Worm (Caenorhabditis elegans) whole organism, young adult: ENCODE results near the gene col-74.

Experiments
- B0261.1 ChIP-seq: sonication (generic microtip); optimal IDR thresholded peaks from 2 replicates; lab custom pipeline; 2016; ENCODE audit warnings: mild to moderate bottlenecking, missing genetic modification characterization, moderate library complexity, missing compliant biosample characterization
- B0336.3 ChIP-seq: fragments of 200-800 bp; sonication (Bioruptor generic); IDR thresholded peaks from 2 replicates; pipeline ENCODE4 v1.3.6; 2022; ENCODE audit warnings: missing genetic modification characterization, missing compliant biosample characterization
- C17E4.6 ChIP-seq: fragments of 200-800 bp; sonication (Bioruptor generic); IDR thresholded peaks from 2 replicates; pipeline ENCODE4 v1.3.6; 2022; ENCODE audit warnings: missing genetic modification reagents, missing genetic modification characterization, missing compliant biosample characterization
- F23B12.7 ChIP-seq: sonication (generic microtip); optimal IDR thresholded peaks from 2 replicates; lab custom pipeline; 2017; ENCODE audit warnings: missing genetic modification characterization, mild to moderate bottlenecking, missing compliant biosample characterization, antibody characterized with exemption, moderate library complexity; ENCODE audit not compliant: insufficient read depth
- F33H1.4 ChIP-seq: fragments of 200-800 bp; sonication (Bioruptor generic); IDR thresholded peaks from 2 replicates; pipeline ENCODE4 v1.3.6; 2022; ENCODE audit warnings: missing genetic modification reagents, missing genetic modification characterization, missing compliant biosample characterization
- F37B4.10 ChIP-seq: fragments of 200-800 bp; sonication (Bioruptor generic); IDR thresholded peaks from 2 replicates; pipeline ENCODE4 v1.3.6; 2022; ENCODE audit warnings: missing genetic modification characterization, missing compliant biosample characterization
- F55B11.4 ChIP-seq: sonication (generic microtip); optimal IDR thresholded peaks from 2 replicates; lab custom pipeline; 2016; ENCODE audit warnings: missing compliant biosample characterization, missing genetic modification characterization, borderline replicate concordance; ENCODE audit not compliant: insufficient read depth
- F57C9.4 ChIP-seq: sonication (generic microtip); optimal IDR thresholded peaks from 2 replicates; lab custom pipeline; 2017; ENCODE audit warnings: mild to moderate bottlenecking, missing genetic modification characterization, missing compliant biosample characterization
- T07F8.4 ChIP-seq: sonication (generic microtip); optimal IDR thresholded peaks from 2 replicates; lab custom pipeline; 2016; ENCODE audit warnings: mild to moderate bottlenecking, missing genetic modification characterization, moderate library complexity, missing compliant biosample characterization
- Y53F4B.3 ChIP-seq: fragments of 200-800 bp; sonication (Bioruptor generic); IDR thresholded peaks from 2 replicates; pipeline ENCODE4 v1.3.6; 2022; ENCODE audit warnings: missing genetic modification reagents, missing genetic modification characterization, missing compliant biosample characterization
- Y56A3A.18 ChIP-seq: fragments of 200-800 bp; sonication (Bioruptor generic); IDR thresholded peaks from 2 replicates; pipeline ENCODE4 v1.3.6; 2022; ENCODE audit warnings: missing genetic modification reagents, missing genetic modification characterization, missing compliant biosample characterization
- Y79H2A.3 ChIP-seq: fragments of 200-800 bp; sonication (Bioruptor generic); conservative IDR thresholded peaks from 2 replicates; pipeline ENCODE4 v1.3.6; 2022; ENCODE audit warnings: missing genetic modification reagents, missing genetic modification characterization, missing compliant biosample characterization
- ama-1 ChIP-seq, 3 experiments: fragments of 150-350 bp in 1 of 3; sonication (generic microtip) in 2 of 3; optimal IDR thresholded peaks; 2 replicates each; lab custom pipeline; 2014 to 2018; ENCODE audit warnings: missing biosample characterization in 2 of 3, missing genetic modification characterization in 2 of 3, missing genetic modification reagents in 2 of 3
- aptf-3 ChIP-seq: fragments of 200-800 bp; sonication (Bioruptor generic); IDR thresholded peaks from 2 replicates; pipeline ENCODE4 v1.3.6; 2022; ENCODE audit warnings: missing genetic modification characterization, missing compliant biosample characterization
- atf-7 ChIP-seq: sonication (generic microtip); optimal IDR thresholded peaks from 2 replicates; lab custom pipeline; 2017; ENCODE audit warnings: mild to moderate bottlenecking, missing genetic modification characterization, missing compliant biosample characterization
- athp-1 ChIP-seq: sonication (generic microtip); optimal IDR thresholded peaks from 2 replicates; lab custom pipeline; 2017; ENCODE audit warnings: mild to moderate bottlenecking, missing genetic modification characterization, missing compliant biosample characterization
- attf-3 ChIP-seq: fragments of 200-800 bp; sonication (Bioruptor generic); conservative IDR thresholded peaks from 2 replicates; pipeline ENCODE4 v1.3.6; 2022; ENCODE audit warnings: missing genetic modification reagents, missing genetic modification characterization, missing compliant biosample characterization
- attf-5 ChIP-seq: fragments of 200-800 bp; sonication (Bioruptor generic); optimal IDR thresholded peaks from 2 replicates; lab custom pipeline; 2018; ENCODE audit warnings: mild to moderate bottlenecking, missing genetic modification characterization, missing compliant biosample characterization
- bed-1 ChIP-seq: fragments of 200-800 bp; sonication (Bioruptor generic); IDR thresholded peaks from 2 replicates; pipeline ENCODE4 v1.3.6; 2022; ENCODE audit warnings: missing genetic modification reagents, missing genetic modification characterization, missing compliant biosample characterization
- cebp-2 ChIP-seq: fragments of 200-800 bp; sonication (Bioruptor generic); IDR thresholded peaks from 2 replicates; pipeline ENCODE4 v1.3.6; 2022; ENCODE audit warnings: missing genetic modification characterization, missing compliant biosample characterization
- ceh-40 ChIP-seq: fragments of 200-800 bp; sonication (Bioruptor generic); IDR thresholded peaks from 2 replicates; pipeline ENCODE4 v1.3.6; 2022; ENCODE audit warnings: missing genetic modification characterization, missing compliant biosample characterization
- ceh-91 ChIP-seq: fragments of 200-800 bp; sonication (Bioruptor generic); IDR thresholded peaks from 2 replicates; pipeline ENCODE4 v1.3.6; 2022; ENCODE audit warnings: missing genetic modification reagents, missing genetic modification characterization, missing compliant biosample characterization
- dpl-1 ChIP-seq: fragments of 150-350 bp; optimal IDR thresholded peaks from 2 replicates; lab custom pipeline; 2014; ENCODE audit warnings: missing biosample characterization, missing genetic modification reagents, missing genetic modification characterization
- egrh-3 ChIP-seq: fragments of 200-800 bp; sonication (Bioruptor generic); IDR thresholded peaks from 2 replicates; pipeline ENCODE4 v1.3.6; 2022; ENCODE audit warnings: missing genetic modification reagents, missing genetic modification characterization, missing compliant biosample characterization
- ekl-4 ChIP-seq: fragments of 200-800 bp; sonication (Bioruptor generic); IDR thresholded peaks from 2 replicates; pipeline ENCODE4 v1.3.6; 2022; ENCODE audit warnings: missing genetic modification reagents, missing genetic modification characterization, missing compliant biosample characterization
- fkh-3 ChIP-seq: sonication (generic microtip); optimal IDR thresholded peaks from 2 replicates; lab custom pipeline; 2016; ENCODE audit warnings: mild to moderate bottlenecking, missing genetic modification characterization, missing compliant biosample characterization
- hlh-26 ChIP-seq: fragments of 200-800 bp; sonication (Bioruptor generic); conservative IDR thresholded peaks from 2 replicates; pipeline ENCODE4 v1.3.6; 2022; ENCODE audit warnings: missing genetic modification reagents, missing genetic modification characterization, missing compliant biosample characterization
- lag-1 ChIP-seq: fragments of 200-800 bp; sonication (Bioruptor generic); IDR thresholded peaks from 2 replicates; pipeline ENCODE4 v1.3.6; 2022; ENCODE audit warnings: missing genetic modification reagents, missing genetic modification characterization, missing compliant biosample characterization
- let-607 ChIP-seq, 2 experiments: fragments of 200-800 bp in 1 of 2; sonication (Bioruptor generic) in 1 of 2; sonication (generic microtip) in 1 of 2; optimal IDR thresholded peaks; 2 replicates each; lab custom pipeline; 2016 to 2018; ENCODE audit warnings: mild to moderate bottlenecking in 2 of 2, missing compliant biosample characterization in 2 of 2, missing genetic modification characterization in 2 of 2, moderate library complexity in 2 of 2, missing genotype in 1 of 2
- lin-35 ChIP-seq, 3 experiments: fragments of 150-350 bp in 2 of 3; sonication (generic microtip) in 1 of 3; optimal IDR thresholded peaks; 2 replicates each; lab custom pipeline; 2014 to 2018; ENCODE audit warnings: missing biosample characterization in 3 of 3, missing genetic modification characterization in 3 of 3, missing genetic modification reagents in 3 of 3
- lin-40 ChIP-seq: sonication (generic microtip); optimal IDR thresholded peaks from 2 replicates; lab custom pipeline; 2016; ENCODE audit warnings: missing genetic modification characterization, mild to moderate bottlenecking, missing compliant biosample characterization, missing genotype, missing genetic modification reagents
- lsy-27 ChIP-seq: sonication (generic microtip); optimal IDR thresholded peaks from 2 replicates; lab custom pipeline; 2017; ENCODE audit warnings: missing genetic modification characterization, mild to moderate bottlenecking, missing compliant biosample characterization, antibody characterized with exemption, missing genotype, borderline replicate concordance; ENCODE audit not compliant: insufficient read depth
- madf-10 ChIP-seq: sonication (generic microtip); optimal IDR thresholded peaks from 2 replicates; lab custom pipeline; 2016; ENCODE audit warnings: mild to moderate bottlenecking, missing genetic modification characterization, missing compliant biosample characterization
- mxl-1 ChIP-seq: sonication (generic microtip); optimal IDR thresholded peaks from 2 replicates; lab custom pipeline; 2016; ENCODE audit warnings: missing genetic modification characterization, missing compliant biosample characterization
- nfya-2 ChIP-seq: fragments of 200-800 bp; sonication (Bioruptor generic); IDR thresholded peaks from 2 replicates; pipeline ENCODE4 v1.3.6; 2022; ENCODE audit warnings: missing genetic modification reagents, missing genetic modification characterization, missing compliant biosample characterization
- nfyb-1 ChIP-seq: fragments of 200-800 bp; sonication (Bioruptor generic); IDR thresholded peaks from 2 replicates; pipeline ENCODE4 v1.3.6; 2022; ENCODE audit warnings: missing genetic modification reagents, missing genetic modification characterization, missing compliant biosample characterization
- nhr-27 ChIP-seq: fragments of 200-800 bp; sonication (Bioruptor generic); optimal IDR thresholded peaks from 2 replicates; lab custom pipeline; 2018; ENCODE audit warnings: mild to moderate bottlenecking, missing genetic modification characterization, moderate library complexity, missing compliant biosample characterization
- pbrm-1 ChIP-seq: fragments of 200-800 bp; sonication (Bioruptor generic); IDR thresholded peaks from 2 replicates; pipeline ENCODE4 v1.3.6; 2022; ENCODE audit warnings: missing genetic modification reagents, missing genetic modification characterization, missing compliant biosample characterization
- sdz-38 ChIP-seq: sonication (generic microtip); optimal IDR thresholded peaks from 2 replicates; lab custom pipeline; 2016; ENCODE audit warnings: missing genotype, missing genetic modification characterization, missing compliant biosample characterization
- snpc-3.4 ChIP-seq: sonication (generic microtip); optimal IDR thresholded peaks from 2 replicates; lab custom pipeline; 2017; ENCODE audit warnings: missing genetic modification characterization, mild to moderate bottlenecking, missing compliant biosample characterization, antibody characterized with exemption, moderate library complexity, missing genotype, missing genetic modification reagents
- snpc-4 ChIP-seq, 5 experiments: fragments of 150-350 bp in 1 of 5; sonication (generic microtip) in 4 of 5; optimal IDR thresholded peaks; 2 replicates each; lab custom pipeline; 2014 to 2018; ENCODE audit warnings: missing genetic modification characterization in 5 of 5, missing biosample characterization in 3 of 5, antibody characterized with exemption in 2 of 5, mild to moderate bottlenecking in 2 of 5, missing compliant biosample characterization in 2 of 5, missing genotype in 2 of 5, moderate library complexity in 2 of 5, missing genetic modification reagents in 1 of 5
- somi-1 ChIP-seq: fragments of 200-800 bp; sonication (Bioruptor generic); optimal IDR thresholded peaks from 2 replicates; lab custom pipeline; 2018; ENCODE audit warnings: mild to moderate bottlenecking, missing genetic modification characterization, missing compliant biosample characterization
- sptf-2 ChIP-seq: fragments of 200-800 bp; sonication (Bioruptor generic); optimal IDR thresholded peaks from 2 replicates; lab custom pipeline; 2018; ENCODE audit warnings: mild to moderate bottlenecking, missing genetic modification characterization, missing compliant biosample characterization
- tbp1 ChIP-seq: fragments of 200-800 bp; sonication (Bioruptor generic); optimal IDR thresholded peaks from 2 replicates; lab custom pipeline; 2018; ENCODE audit warnings: mild to moderate bottlenecking, missing genetic modification characterization, missing compliant biosample characterization
- tlf-1 ChIP-seq: fragments of 200-800 bp; sonication (Bioruptor generic); optimal IDR thresholded peaks from 2 replicates; lab custom pipeline; 2018; ENCODE audit warnings: mild to moderate bottlenecking, missing genetic modification characterization, missing compliant biosample characterization
- unc-62 ChIP-seq: fragments of 150-350 bp; optimal IDR thresholded peaks from 2 replicates; lab custom pipeline; 2014; ENCODE audit warnings: missing biosample characterization, missing genetic modification reagents, missing genetic modification characterization
- ztf-18 ChIP-seq: sonication (generic microtip); optimal IDR thresholded peaks from 2 replicates; lab custom pipeline; 2016; ENCODE audit warnings: missing genotype, mild to moderate bottlenecking, missing genetic modification characterization, missing compliant biosample characterization

Gene col-74

DNA sequence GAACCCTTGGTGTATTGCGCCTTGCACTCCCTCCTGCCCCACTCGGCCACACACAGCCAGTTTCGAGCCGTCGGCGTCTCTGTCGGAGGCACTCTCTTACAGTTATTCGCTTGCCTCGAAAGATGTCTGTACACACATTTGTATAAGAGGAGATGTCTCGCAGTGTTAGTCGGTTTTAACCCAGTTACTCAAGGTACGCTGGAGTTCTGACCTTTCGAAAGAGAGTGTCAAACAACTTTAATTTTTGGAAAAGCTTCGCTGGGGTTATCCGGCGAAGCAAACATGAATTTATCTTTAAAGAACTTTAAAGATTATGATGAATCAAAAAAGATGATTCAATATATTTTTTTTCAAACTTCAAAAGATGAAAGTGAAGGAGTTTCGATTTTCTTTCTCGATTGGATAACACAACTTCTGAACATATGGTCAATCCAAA, 14.5 kb downstream of the col-74 start (continued):
- TF ChIP-seq snpc-4 (GFP tag; optimal IDR thresholded peaks at IDR 0.05; lab: Kevin White, UChicago) (peak; percentile 100), snpc-4 (tag; optimal IDR thresholded peaks at IDR 0.05; lab: Kevin White, UChicago) (peak; percentile 100), aptf-3 (GFP tag; lab: Robert Waterston, UW) (peak; percentile 81), F33H1.4 (GFP tag; lab: Robert Waterston, UW) (peak; percentile 81), Y56A3A.18 (peak; percentile 98), pbrm-1 (GFP tag; lab: Robert Waterston, UW) (peak; percentile 100), sdz-38 (peak; percentile 59), attf-5 (GFP tag; lab: Kevin White, UChicago) (peak; percentile 95), dpl-1 (GFP tag; lab: Kevin White, UChicago) (peak; percentile 11), snpc-3.4 (tag; lab: Kevin White, UChicago) (peak; percentile 99), lsy-27 (peak; percentile 93), tlf-1 (GFP tag; lab: Kevin White, UChicago) (peak; percentile 99), T07F8.4 (tag; lab: Kevin White, UChicago) (peak; percentile 94), ceh-91 (peak; percentile 76), athp-1 (tag; lab: Kevin White, UChicago) (peak; percentile 95), Y53F4B.3 (GFP tag; lab: Robert Waterston, UW) (peak; percentile 81), nhr-27 (peak; percentile 93), lin-40 (tag; lab: Kevin White, UChicago) (peak; percentile 99), C17E4.6 (peak; percentile 99), nfyb-1 (GFP tag; lab: Robert Waterston, UW) (peak; percentile 99), unc-62 (GFP tag; lab: Kevin White, UChicago) (peak; percentile 67), hlh-26 (GFP tag; lab: Robert Waterston, UW) (no peak), F55B11.4 (tag; lab: Kevin White, UChicago) (no peak), B0261.1 (tag; lab: Kevin White, UChicago) (peak; percentile 58), fkh-3 (tag; lab: Kevin White, UChicago) (peak; percentile 86), cebp-2 (GFP tag; lab: Robert Waterston, UW) (peak; percentile 94), atf-7 (tag; lab: Kevin White, UChicago) (peak; percentile 98), lag-1 (peak; percentile 94), lin-35 (GFP tag; optimal IDR thresholded peaks at IDR 0.05; lab: Kevin White, UChicago) (peak in 2 of 3 experiments; percentile 91 to 94), ztf-18 (tag; lab: Kevin White, UChicago) (peak; percentile 88), nfya-2 (GFP tag; lab: Robert Waterston, UW) (peak; percentile 76; the same call in 1 of the 2 replicates), somi-1 (peak; percentile 98), Y79H2A.3 (GFP tag; lab: Robert Waterston, UW) (peak; percentile 94), mxl-1 (tag; lab: Kevin White, UChicago) (peak; percentile 87), tbp1 (peak; percentile 84), ama-1 (optimal IDR thresholded peaks at IDR 0.05; lab: Kevin White, UChicago) (peak; percentile 100), ama-1 (GFP tag; optimal IDR thresholded peaks at IDR 0.05; lab: Kevin White, UChicago) (peak; percentile 91 to 94), bed-1 (GFP tag; lab: Robert Waterston, UW) (peak; percentile 77; the same call in 1 of the 2 replicates), ceh-40 (GFP tag; lab: Robert Waterston, UW) (peak; percentile 80), attf-3 (peak; percentile 84), madf-10 (peak; percentile 97), egrh-3 (GFP tag; lab: Robert Waterston, UW) (peak; percentile 84), B0336.3 (peak; percentile 100), let-607 (tag; optimal IDR thresholded peaks at IDR 0.05; lab: Kevin White, UChicago) (peak; percentile 83 to 94), sptf-2 (GFP tag; lab: Kevin White, UChicago) (peak; percentile 91), ekl-4 (GFP tag; lab: Robert Waterston, UW) (peak; percentile 99), F23B12.7 (tag; lab: Kevin White, UChicago) (peak; percentile 98), F37B4.10 (GFP tag; lab: Robert Waterston, UW) (peak; percentile 93; the same call in 1 of the 2 replicates), F57C9.4 (tag; lab: Kevin White, UChicago) (peak; percentile 96)
